Fruit fly (Drosophila melanogaster) whole organism, prepupa: Measurements from ENCODE around the gene CG44837.

Source experiments
- Blimp-1 ChIP-seq: fragments of 200-800 bp; sonication (Bioruptor generic); optimal IDR thresholded peaks from 3 replicates; lab custom pipeline; 2017; ENCODE audit warnings: missing biosample characterization, missing genetic modification characterization, mild to moderate bottlenecking, moderate library complexity, missing genetic modification reagents
- CG16779 ChIP-seq: fragments of 200-800 bp; sonication (Bioruptor generic); optimal IDR thresholded peaks from 3 replicates; lab custom pipeline; 2017; ENCODE audit warnings: missing biosample characterization, mild to moderate bottlenecking, missing genetic modification characterization
- CG34406 ChIP-seq: fragments of 200-800 bp; sonication (Bioruptor generic); optimal IDR thresholded peaks from 3 replicates; lab custom pipeline; 2016; ENCODE audit warnings: missing biosample characterization, missing genetic modification characterization
- CG6792 ChIP-seq: fragments of 200-800 bp; sonication (Bioruptor generic); optimal IDR thresholded peaks from 3 replicates; lab custom pipeline; 2016; ENCODE audit warnings: missing biosample characterization, missing genetic modification characterization
- CG6808 ChIP-seq: fragments of 200-800 bp; sonication (Bioruptor generic); optimal IDR thresholded peaks from 3 replicates; lab custom pipeline; 2017; ENCODE audit warnings: missing biosample characterization, missing genetic modification characterization, mild to moderate bottlenecking, moderate library complexity, missing genetic modification reagents
- CG8319 ChIP-seq: fragments of 200-800 bp; sonication (Bioruptor generic); optimal IDR thresholded peaks from 3 replicates; lab custom pipeline; 2016; ENCODE audit warnings: missing biosample characterization, missing genetic modification characterization
- Gug ChIP-seq: fragments of 200-800 bp; sonication (Bioruptor generic); IDR thresholded peaks from 2 replicates; pipeline ENCODE4 v1.3.6; 2022; ENCODE audit warnings: missing biosample characterization, missing genetic modification characterization
- Hr39 ChIP-seq: fragments of 200-800 bp; sonication (Bioruptor generic); optimal IDR thresholded peaks from 2 replicates; lab custom pipeline; 2016; ENCODE audit warnings: missing biosample characterization, missing genetic modification characterization
- Hr4 ChIP-seq: fragments of 200-800 bp; sonication (Bioruptor generic); optimal IDR thresholded peaks from 3 replicates; lab custom pipeline; 2016; ENCODE audit warnings: missing biosample characterization, missing genetic modification characterization
- Lpt ChIP-seq: fragments of 200-800 bp; sonication (Bioruptor generic); optimal IDR thresholded peaks from 3 replicates; lab custom pipeline; 2016; ENCODE audit warnings: missing biosample characterization, missing genetic modification characterization
- Met ChIP-seq: fragments of 200-800 bp; sonication (Bioruptor generic); optimal IDR thresholded peaks from 3 replicates; lab custom pipeline; 2016; ENCODE audit warnings: missing biosample characterization, missing genetic modification characterization
- eg ChIP-seq: fragments of 200-800 bp; sonication (Bioruptor generic); IDR thresholded peaks from 3 replicates; pipeline ENCODE4 v1.3.6; 2022; ENCODE audit warnings: missing biosample characterization, missing genetic modification characterization
- salr ChIP-seq, 2 experiments: fragments of 200-800 bp; sonication (Bioruptor generic); optimal IDR thresholded peaks; 3 replicates each; lab custom pipeline; 2016 to 2018; ENCODE audit warnings: missing biosample characterization in 2 of 2, missing genetic modification characterization in 2 of 2, mild to moderate bottlenecking in 1 of 2

dm6 chr3L:11944752-11945151 lies 6.1 kb upstream of the CG44837 start, which contains the start of gene CG5883:
- no peak for TF ChIP-seq CG8319 (GFP tag; lab: Kevin White, UChicago)
- TF ChIP-seq Hr4 (GFP tag; lab: Kevin White, UChicago): no peak
- no peak for TF ChIP-seq salr (GFP tag; optimal IDR thresholded peaks at IDR 0.05; lab: Kevin White, UChicago)
- no peak for TF ChIP-seq Blimp-1 (GFP tag; lab: Kevin White, UChicago)
- no peak for TF ChIP-seq Gug (GFP tag; lab: Robert Waterston, UW)
- TF ChIP-seq CG6792 (GFP tag; lab: Kevin White, UChicago): no peak
- no peak for TF ChIP-seq CG16779 (tag; lab: Kevin White, UChicago)
- TF ChIP-seq Lpt (GFP tag; lab: Kevin White, UChicago): no peak
- no peak for TF ChIP-seq CG34406 (GFP tag; lab: Kevin White, UChicago)
- TF ChIP-seq Met: no peak
- TF ChIP-seq CG6808 (GFP tag; lab: Kevin White, UChicago): no peak
- TF ChIP-seq eg (GFP tag; lab: Robert Waterston, UW): no peak
- TF ChIP-seq Hr39 (GFP tag; lab: Kevin White, UChicago): no peak
